Worm (Caenorhabditis elegans) whole organism, L4 larva: ENCODE measurements around the gene mlc-5.

Experiments used
- ceh-62 ChIP-seq: sonication (generic microtip); optimal IDR thresholded peaks from 2 replicates; lab custom pipeline; 2017; ENCODE audit warnings: missing biosample characterization, missing genetic modification characterization
- dmd-8 ChIP-seq: fragments of 200-800 bp; sonication (Bioruptor generic); IDR thresholded peaks from 2 replicates; pipeline ENCODE4 v1.3.6; 2022; ENCODE audit warnings: missing genetic modification characterization, missing compliant biosample characterization
- egl-27 ChIP-seq: sonication (generic microtip); optimal IDR thresholded peaks from 3 replicates; lab custom pipeline; 2017; ENCODE audit warnings: missing biosample characterization, missing genetic modification reagents, missing genetic modification characterization
- nhr-237 ChIP-seq: sonication (generic microtip); optimal IDR thresholded peaks from 2 replicates; lab custom pipeline; 2017; ENCODE audit warnings: missing biosample characterization, missing genetic modification characterization
- nhr-28 ChIP-seq: fragments of 150-350 bp; optimal IDR thresholded peaks from 2 replicates; lab custom pipeline; 2014; ENCODE audit warnings: missing biosample characterization, missing genetic modification characterization
- pqm-1 ChIP-seq: sonication (generic microtip); optimal IDR thresholded peaks from 2 replicates; lab custom pipeline; 2017; ENCODE audit warnings: missing biosample characterization, missing genetic modification characterization
- sdz-12 ChIP-seq: fragments of 200-800 bp; sonication (Bioruptor generic); optimal IDR thresholded peaks from 2 replicates; lab custom pipeline; 2018; ENCODE audit warnings: mild to moderate bottlenecking, missing genetic modification characterization, missing compliant biosample characterization
- unc-39 ChIP-seq: sonication (generic microtip); optimal IDR thresholded peaks from 2 replicates; lab custom pipeline; 2017; ENCODE audit warnings: missing biosample characterization, missing genetic modification characterization

ce11 chrIII:13651414-13651813 is 28.3 kb downstream of the mlc-5 start:
- TF ChIP-seq unc-39 (tag; lab: Kevin White, UChicago) (no peak), nhr-28 (tag; lab: Kevin White, UChicago) (no peak), pqm-1 (tag; lab: Kevin White, UChicago) (no peak), nhr-237 (tag; lab: Kevin White, UChicago) (no peak), sdz-12 (GFP tag; lab: Kevin White, UChicago) (no peak), dmd-8 (no peak), egl-27 (no peak), ceh-62 (tag; lab: Kevin White, UChicago) (no peak)
